Fruit fly (Drosophila melanogaster) whole organism, embryonic: ENCODE measurements around the gene Ppn.
A peak's percentile ranks its signal among the peaks of the same experiment; 100 is the strongest.

Experiments
- Aef1 ChIP-seq: fragments of 200-800 bp; sonication (Bioruptor generic); IDR thresholded peaks from 3 replicates; pipeline ENCODE4 v1.3.6; 2022; ENCODE audit warnings: missing biosample characterization, missing genetic modification characterization
- CG10321 ChIP-seq: fragments of 200-800 bp; sonication (Bioruptor generic); IDR thresholded peaks from 2 replicates; pipeline ENCODE4 v1.3.6; 2022; ENCODE audit warnings: missing biosample characterization, missing genetic modification characterization
- CG11696 ChIP-seq: fragments of 200-800 bp; sonication (Bioruptor generic); IDR thresholded peaks from 2 replicates; pipeline ENCODE4 v1.3.6; 2022; ENCODE audit warnings: missing biosample characterization, missing genetic modification characterization
- CG11723 ChIP-seq: fragments of 200-800 bp; sonication (Bioruptor generic); optimal IDR thresholded peaks from 2 replicates; lab custom pipeline; 2017; ENCODE audit warnings: missing biosample characterization, mild to moderate bottlenecking, missing genetic modification characterization
- CG12104 ChIP-seq: fragments of 200-800 bp; sonication (Bioruptor generic); optimal IDR thresholded peaks from 3 replicates; lab custom pipeline; 2016; ENCODE audit warnings: missing biosample characterization, missing genetic modification characterization
- CG14014 ChIP-seq: fragments of 200-800 bp; sonication (Bioruptor generic); IDR thresholded peaks from 2 replicates; pipeline ENCODE4 v1.3.6; 2022; ENCODE audit warnings: missing biosample characterization, missing genetic modification characterization
- CG14860 ChIP-seq: fragments of 200-800 bp; sonication (Bioruptor generic); IDR thresholded peaks from 3 replicates; pipeline ENCODE4 v1.3.6; 2022; ENCODE audit warnings: missing biosample characterization, missing genetic modification characterization; ENCODE audit not compliant: partially characterized antibody
- CG1529 ChIP-seq: fragments of 200-800 bp; sonication (Bioruptor generic); optimal IDR thresholded peaks from 3 replicates; lab custom pipeline; 2018; ENCODE audit warnings: missing biosample characterization, missing genetic modification characterization
- CG16863 ChIP-seq: fragments of 200-800 bp; sonication (Bioruptor generic); optimal IDR thresholded peaks from 3 replicates; lab custom pipeline; 2016; ENCODE audit warnings: missing biosample characterization, missing genetic modification characterization
- CG17612 ChIP-seq: fragments of 200-800 bp; sonication (Bioruptor generic); IDR thresholded peaks from 2 replicates; pipeline ENCODE4 v1.3.6; 2022; ENCODE audit warnings: missing biosample characterization, missing genetic modification characterization
- CG31224 ChIP-seq: fragments of 200-800 bp; sonication (Bioruptor generic); IDR thresholded peaks from 2 replicates; pipeline ENCODE4 v1.3.6; 2022; ENCODE audit warnings: missing biosample characterization, missing genetic modification characterization
- CG3163 ChIP-seq: fragments of 200-800 bp; sonication (Bioruptor generic); optimal IDR thresholded peaks from 3 replicates; lab custom pipeline; 2016; ENCODE audit warnings: missing biosample characterization, missing genetic modification characterization
- CG4424 ChIP-seq: fragments of 200-800 bp; sonication (Bioruptor generic); optimal IDR thresholded peaks from 3 replicates; lab custom pipeline; 2016; ENCODE audit warnings: missing biosample characterization, missing genetic modification characterization
- CG6654 ChIP-seq: fragments of 200-800 bp; sonication (Bioruptor generic); optimal IDR thresholded peaks from 2 replicates; lab custom pipeline; 2017; ENCODE audit warnings: missing biosample characterization, mild to moderate bottlenecking, missing genetic modification characterization
- CG6813 ChIP-seq: fragments of 200-800 bp; sonication (Bioruptor generic); optimal IDR thresholded peaks from 2 replicates; lab custom pipeline; 2017; ENCODE audit warnings: missing biosample characterization, missing genetic modification characterization, mild to moderate bottlenecking, moderate library complexity, missing genetic modification reagents
- CG7987 ChIP-seq: fragments of 200-800 bp; sonication (Bioruptor generic); optimal IDR thresholded peaks from 2 replicates; lab custom pipeline; 2018; ENCODE audit warnings: missing biosample characterization, mild to moderate bottlenecking, missing genetic modification characterization, moderate library complexity
- CG8478 ChIP-seq: fragments of >200 bp; optimal IDR thresholded peaks from 2 replicates; lab custom pipeline; 2018
- CG9797 ChIP-seq: fragments of 200-800 bp; sonication (Bioruptor generic); optimal IDR thresholded peaks from 3 replicates; lab custom pipeline; 2018; ENCODE audit warnings: missing biosample characterization, mild to moderate bottlenecking, missing genetic modification characterization
- CG9817 ChIP-seq: fragments of 200-800 bp; sonication (Bioruptor generic); optimal IDR thresholded peaks from 2 replicates; lab custom pipeline; 2018; ENCODE audit warnings: missing biosample characterization, mild to moderate bottlenecking, missing genetic modification characterization, moderate library complexity
- Elba2 ChIP-seq: fragments of 200-800 bp; sonication (Bioruptor generic); optimal IDR thresholded peaks from 3 replicates; lab custom pipeline; 2016; ENCODE audit warnings: missing biosample characterization, missing genetic modification characterization
- Fer1 ChIP-seq: fragments of 200-800 bp; sonication (Bioruptor generic); optimal IDR thresholded peaks from 2 replicates; lab custom pipeline; 2017; ENCODE audit warnings: missing biosample characterization, mild to moderate bottlenecking, missing genetic modification characterization
- Gsc ChIP-seq: fragments of 200-800 bp; sonication (Bioruptor generic); IDR thresholded peaks from 2 replicates; pipeline ENCODE4 v1.3.6; 2022; ENCODE audit warnings: missing biosample characterization, missing genetic modification characterization
- H15 ChIP-seq: fragments of 200-800 bp; sonication (Bioruptor generic); IDR thresholded peaks from 3 replicates; pipeline ENCODE4 v1.3.6; 2022; ENCODE audit warnings: missing biosample characterization, missing genetic modification characterization
- Hey ChIP-seq: fragments of 200-800 bp; sonication (Bioruptor generic); optimal IDR thresholded peaks from 3 replicates; lab custom pipeline; 2018; ENCODE audit warnings: missing biosample characterization, mild to moderate bottlenecking, missing genetic modification characterization
- Kr ChIP-seq: fragments of 200-800 bp; sonication (Bioruptor generic); optimal IDR thresholded peaks from 2 replicates; lab custom pipeline; 2017; ENCODE audit warnings: missing biosample characterization, mild to moderate bottlenecking, missing genetic modification characterization
- MESR4 ChIP-seq: fragments of 200-800 bp; sonication (Bioruptor generic); optimal IDR thresholded peaks from 2 replicates; lab custom pipeline; 2018; ENCODE audit warnings: missing biosample characterization, mild to moderate bottlenecking, missing genetic modification characterization, moderate library complexity
- Oaz ChIP-seq: fragments of 200-800 bp; sonication (Bioruptor generic); IDR thresholded peaks from 2 replicates; pipeline ENCODE4 v1.3.6; 2022; ENCODE audit warnings: missing biosample characterization, missing genetic modification characterization
- Tbp ChIP-seq: fragments of >200 bp; optimal IDR thresholded peaks from 2 replicates; lab custom pipeline; 2018; ENCODE audit warnings: missing biosample characterization, missing genetic modification characterization
- al ChIP-seq: fragments of 200-800 bp; sonication (Bioruptor generic); IDR thresholded peaks from 2 replicates; pipeline ENCODE4 v1.3.6; 2022; ENCODE audit warnings: missing biosample characterization, missing genetic modification characterization
- ato ChIP-seq: fragments of 200-800 bp; sonication (Bioruptor generic); IDR thresholded peaks from 2 replicates; pipeline ENCODE4 v1.3.6; 2022; ENCODE audit warnings: missing biosample characterization, missing genetic modification characterization; ENCODE audit not compliant: partially characterized antibody
- bowl ChIP-seq: fragments of 200-800 bp; sonication (Bioruptor generic); IDR thresholded peaks from 2 replicates; pipeline ENCODE4 v1.3.6; 2022; ENCODE audit warnings: missing biosample characterization, missing genetic modification characterization
- cg ChIP-seq: fragments of 200-800 bp; sonication (Bioruptor generic); optimal IDR thresholded peaks from 3 replicates; lab custom pipeline; 2019; ENCODE audit warnings: missing biosample characterization, mild to moderate bottlenecking, missing genetic modification characterization, moderate library complexity
- chinmo ChIP-seq: fragments of 200-800 bp; sonication (Bioruptor generic); IDR thresholded peaks from 4 replicates; pipeline ENCODE4 v1.3.6; 2022; ENCODE audit warnings: missing biosample characterization, missing genetic modification characterization; ENCODE audit not compliant: partially characterized antibody
- chn ChIP-seq: fragments of 200-800 bp; sonication (Bioruptor generic); optimal IDR thresholded peaks from 2 replicates; lab custom pipeline; 2016; ENCODE audit warnings: missing biosample characterization, missing genetic modification characterization
- crol ChIP-seq: fragments of 200-800 bp; sonication (Bioruptor generic); IDR thresholded peaks from 2 replicates; pipeline ENCODE4 v1.3.6; 2022; ENCODE audit warnings: missing biosample characterization, missing genetic modification characterization
- dmrt11E ChIP-seq: fragments of 200-800 bp; sonication (Bioruptor generic); optimal IDR thresholded peaks from 3 replicates; lab custom pipeline; 2018; ENCODE audit warnings: missing biosample characterization, mild to moderate bottlenecking, missing genetic modification characterization, moderate library complexity
- fu2 ChIP-seq: fragments of 200-800 bp; sonication (Bioruptor generic); optimal IDR thresholded peaks from 2 replicates; lab custom pipeline; 2016; ENCODE audit warnings: missing biosample characterization, missing genetic modification characterization
- jigr1 ChIP-seq: fragments of 200-800 bp; sonication (Bioruptor generic); IDR thresholded peaks from 3 replicates; pipeline ENCODE4 v1.3.6; 2022; ENCODE audit warnings: missing biosample characterization, missing genetic modification characterization
- lbe ChIP-seq: fragments of 200-800 bp; sonication (Bioruptor generic); optimal IDR thresholded peaks from 2 replicates; lab custom pipeline; 2016; ENCODE audit warnings: missing biosample characterization, mild to moderate bottlenecking, missing genetic modification characterization
- pfk ChIP-seq: fragments of 200-800 bp; sonication (Bioruptor generic); optimal IDR thresholded peaks from 2 replicates; lab custom pipeline; 2018; ENCODE audit warnings: missing biosample characterization, mild to moderate bottlenecking, missing genetic modification characterization, moderate library complexity
- pros ChIP-seq: fragments of 200-800 bp; sonication (Bioruptor generic); optimal IDR thresholded peaks from 3 replicates; lab custom pipeline; 2019; ENCODE audit warnings: missing biosample characterization, mild to moderate bottlenecking, missing genetic modification characterization, moderate library complexity
- psq ChIP-seq: fragments of 200-800 bp; sonication (Bioruptor generic); optimal IDR thresholded peaks from 2 replicates; lab custom pipeline; 2017; ENCODE audit warnings: missing biosample characterization, missing genetic modification characterization
- row ChIP-seq: fragments of 200-800 bp; sonication (Bioruptor generic); IDR thresholded peaks from 3 replicates; pipeline ENCODE4 v1.3.6; 2022; ENCODE audit warnings: missing biosample characterization, missing genetic modification characterization
- scrt ChIP-seq: fragments of 200-800 bp; sonication (Bioruptor generic); optimal IDR thresholded peaks from 2 replicates; lab custom pipeline; 2018; ENCODE audit warnings: missing biosample characterization, mild to moderate bottlenecking, missing genetic modification characterization, moderate library complexity
- sd ChIP-seq: fragments of 200-800 bp; sonication (Bioruptor generic); optimal IDR thresholded peaks from 3 replicates; lab custom pipeline; 2018; ENCODE audit warnings: missing biosample characterization, mild to moderate bottlenecking, missing genetic modification characterization, moderate library complexity
- sima ChIP-seq: fragments of 200-800 bp; sonication (Bioruptor generic); optimal IDR thresholded peaks from 2 replicates; lab custom pipeline; 2016; ENCODE audit warnings: missing biosample characterization, missing genetic modification characterization
- tup ChIP-seq: fragments of 200-800 bp; sonication (Bioruptor generic); optimal IDR thresholded peaks from 2 replicates; lab custom pipeline; 2016; ENCODE audit warnings: missing biosample characterization, mild to moderate bottlenecking, missing genetic modification characterization, moderate library complexity
- unc-4 ChIP-seq: fragments of 200-800 bp; sonication (Bioruptor generic); IDR thresholded peaks from 2 replicates; pipeline ENCODE4 v1.3.6; 2022; ENCODE audit warnings: missing biosample characterization, missing genetic modification characterization; ENCODE audit not compliant: partially characterized antibody
- vnd ChIP-seq: fragments of 200-800 bp; sonication (Bioruptor generic); IDR thresholded peaks from 3 replicates; pipeline ENCODE4 v1.3.6; 2022; ENCODE audit warnings: missing biosample characterization, missing genetic modification characterization; ENCODE audit not compliant: partially characterized antibody
- wor ChIP-seq: fragments of 200-800 bp; sonication (Bioruptor generic); IDR thresholded peaks from 2 replicates; pipeline ENCODE4 v1.3.6; 2022; ENCODE audit warnings: missing biosample characterization, missing genetic modification characterization
- zen ChIP-seq: fragments of 200-800 bp; sonication (Bioruptor generic); optimal IDR thresholded peaks from 3 replicates; lab custom pipeline; 2018; ENCODE audit warnings: missing biosample characterization, mild to moderate bottlenecking, missing genetic modification characterization, moderate library complexity
- zen2 ChIP-seq: fragments of 200-800 bp; sonication (Bioruptor generic); IDR thresholded peaks from 3 replicates; pipeline ENCODE4 v1.3.6; 2022; ENCODE audit warnings: missing biosample characterization, missing genetic modification characterization; ENCODE audit not compliant: partially characterized antibody

Ppn gene

DNA sequence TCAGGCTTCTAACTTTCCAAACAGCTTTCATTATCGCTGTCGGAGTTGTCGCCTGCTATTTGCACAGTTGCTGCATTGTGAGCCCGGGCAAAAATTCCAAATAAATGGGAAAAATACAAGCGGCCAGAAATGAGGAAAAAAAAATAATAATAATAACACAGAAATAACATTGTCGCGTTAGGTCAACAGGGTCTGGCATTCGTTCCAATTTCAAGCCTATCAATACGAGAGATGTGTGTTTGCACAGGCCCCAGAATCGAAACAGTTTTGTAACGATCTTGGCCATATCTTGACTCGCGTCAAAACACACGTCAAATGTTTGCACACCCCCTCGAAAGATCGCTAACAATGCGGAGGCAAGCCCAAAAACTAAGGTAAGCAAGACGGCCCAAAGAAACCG, 16.3 kb upstream of the Ppn start (continued):
- peak; percentile 4 for TF ChIP-seq pfk (GFP tag; lab: Kevin White, UChicago)
- TF ChIP-seq CG6813 (GFP tag; lab: Kevin White, UChicago), result peak; percentile 73
- no peak for TF ChIP-seq CG16863 (GFP tag; lab: Kevin White, UChicago)
- TF ChIP-seq Hey (tag; lab: Kevin White, UChicago), result no peak
- TF ChIP-seq wor (GFP tag; lab: Robert Waterston, UW), result no peak
- no peak for TF ChIP-seq pros (GFP tag; lab: Kevin White, UChicago)
- TF ChIP-seq Gsc, result no peak
- peak; percentile 21 for TF ChIP-seq CG7987 (GFP tag; lab: Kevin White, UChicago)
- TF ChIP-seq Fer1, result peak; percentile 66
- peak; percentile 8 for TF ChIP-seq CG11723 (GFP tag; lab: Kevin White, UChicago)
- no peak for TF ChIP-seq psq
- no peak for TF ChIP-seq CG31224 (GFP tag; lab: Robert Waterston, UW)
- TF ChIP-seq CG14014, result peak; percentile 15; the same call in 1 of the 2 replicates
- TF ChIP-seq sima, result no peak
- no peak for TF ChIP-seq CG9797 (GFP tag; lab: Kevin White, UChicago)
- TF ChIP-seq CG11696 (GFP tag; lab: Robert Waterston, UW), result no peak
- TF ChIP-seq CG10321 (GFP tag; lab: Robert Waterston, UW), result no peak
- no peak for TF ChIP-seq Kr
- TF ChIP-seq CG3163, result no peak
- no peak for TF ChIP-seq cg
- TF ChIP-seq bowl, result no peak
- no peak for TF ChIP-seq dmrt11E (tag; lab: Kevin White, UChicago)
- no peak for TF ChIP-seq CG1529 (GFP tag; lab: Kevin White, UChicago)
- TF ChIP-seq fu2 (GFP tag; lab: Kevin White, UChicago), result no peak
- no peak for TF ChIP-seq CG12104 (GFP tag; lab: Kevin White, UChicago)
- no peak for TF ChIP-seq CG8478 (lab: Kevin White, UChicago)
- TF ChIP-seq crol (GFP tag; lab: Robert Waterston, UW), result no peak
- TF ChIP-seq al (GFP tag; lab: Robert Waterston, UW), result no peak
- TF ChIP-seq chn (GFP tag; lab: Kevin White, UChicago), result no peak
- TF ChIP-seq Oaz (GFP tag; lab: Robert Waterston, UW), result no peak
- TF ChIP-seq MESR4 (GFP tag; lab: Kevin White, UChicago), result no peak
- TF ChIP-seq unc-4 (GFP tag; lab: Robert Waterston, UW), result no peak
- TF ChIP-seq ato, result no peak
- no peak for TF ChIP-seq zen2
- no peak for TF ChIP-seq lbe (GFP tag; lab: Kevin White, UChicago)
- 0 out of 3 replicates have a peak, but pooled peaks have one; percentile 34 for TF ChIP-seq H15 (GFP tag; lab: Robert Waterston, UW)
- no peak for TF ChIP-seq tup (GFP tag; lab: Kevin White, UChicago)
- TF ChIP-seq CG4424 (GFP tag; lab: Kevin White, UChicago), result no peak
- no peak for TF ChIP-seq CG9817 (tag; lab: Kevin White, UChicago)
- TF ChIP-seq vnd (GFP tag; lab: Robert Waterston, UW), result no peak
- TF ChIP-seq scrt, result peak; percentile 30
- TF ChIP-seq sd (tag; lab: Kevin White, UChicago), result peak; percentile 25
- no peak for TF ChIP-seq CG6654 (GFP tag; lab: Kevin White, UChicago)
- no peak for TF ChIP-seq CG14860 (GFP tag; lab: Robert Waterston, UW)
- no peak for TF ChIP-seq chinmo (GFP tag; lab: Robert Waterston, UW)
- TF ChIP-seq CG17612, result no peak
- TF ChIP-seq zen, result no peak
- no peak for TF ChIP-seq Tbp (GFP tag; lab: Kevin White, UChicago)
- no peak for TF ChIP-seq Aef1 (GFP tag; lab: Robert Waterston, UW)
- TF ChIP-seq row (GFP tag; lab: Robert Waterston, UW), result no peak
- no peak for TF ChIP-seq jigr1 (GFP tag; lab: Robert Waterston, UW)
- no peak for TF ChIP-seq Elba2 (GFP tag; lab: Kevin White, UChicago)
